Worm (Caenorhabditis elegans) whole organism, L4 larva: ENCODE measurements around the gene syg-1.

ENCODE experiments used
- dpl-1 ChIP-seq: fragments of 150-350 bp; optimal IDR thresholded peaks from 2 replicates; lab custom pipeline; 2014; ENCODE audit warnings: missing biosample characterization, missing genetic modification reagents, missing genetic modification characterization
- pqm-1 ChIP-seq: sonication (generic microtip); optimal IDR thresholded peaks from 2 replicates; lab custom pipeline; 2017; ENCODE audit warnings: missing biosample characterization, missing genetic modification characterization

- TF ChIP-seq pqm-1 (no peak), dpl-1 (no peak)
These were observed 35.5 kb upstream of the syg-1 start for ce11 chrX:2550665-2551064.
